Fruit fly (Drosophila melanogaster) S2 (cell line): Measurements from ENCODE around the gene CG31717.

Experiments
- CG8478 ChIP-seq: fragments of >200 bp; optimal IDR thresholded peaks from 2 replicates; lab custom pipeline; 2018
- CTCF ChIP-seq, 2 experiments: fragments of >200 bp; optimal IDR thresholded peaks; 2 replicates each; lab custom pipeline; 2018

- TF ChIP-seq CG8478 (lab: Kevin White, UChicago) (no peak), CTCF (optimal IDR thresholded peaks at IDR 0.05; lab: Kevin White, UChicago) (no peak)
Observed at dm6 chr2L:10272224-10272623, 21.7 kb downstream of the CG31717 start, which contains the start of gene trk.
